Fruit fly (Drosophila melanogaster) whole organism, embryonic: ENCODE measurements around the gene CG17187.

Experiments
- Atf3 ChIP-seq: fragments of 200-800 bp; sonication (Bioruptor generic); optimal IDR thresholded peaks from 3 replicates; lab custom pipeline; 2016; ENCODE audit warnings: missing biosample characterization, missing genetic modification characterization
- CG10274 ChIP-seq: fragments of 200-800 bp; sonication (Bioruptor generic); optimal IDR thresholded peaks from 3 replicates; lab custom pipeline; 2017; ENCODE audit warnings: missing biosample characterization, mild to moderate bottlenecking, missing genetic modification characterization
- CG10543 ChIP-seq: fragments of 200-800 bp; sonication (Bioruptor generic); optimal IDR thresholded peaks from 3 replicates; lab custom pipeline; 2017; ENCODE audit warnings: missing biosample characterization, mild to moderate bottlenecking, missing genetic modification characterization, moderate library complexity
- CG11695 ChIP-seq: fragments of 200-800 bp; sonication (Bioruptor generic); IDR thresholded peaks from 3 replicates; pipeline ENCODE4 v1.3.6; 2022; ENCODE audit warnings: missing biosample characterization, missing genetic modification characterization
- CG12299 ChIP-seq: fragments of 200-800 bp; sonication (Bioruptor generic); optimal IDR thresholded peaks from 2 replicates; lab custom pipeline; 2018; ENCODE audit warnings: missing biosample characterization, mild to moderate bottlenecking, missing genetic modification characterization
- CG12942 ChIP-seq: fragments of 200-800 bp; sonication (Bioruptor generic); optimal IDR thresholded peaks from 3 replicates; lab custom pipeline; 2016; ENCODE audit warnings: missing biosample characterization, missing genetic modification characterization
- CG13123 ChIP-seq: fragments of 200-800 bp; sonication (Bioruptor generic); optimal IDR thresholded peaks from 2 replicates; lab custom pipeline; 2016; ENCODE audit warnings: missing biosample characterization, missing genetic modification characterization
- CG14050 ChIP-seq: fragments of 200-800 bp; sonication (Bioruptor generic); IDR thresholded peaks from 3 replicates; pipeline ENCODE4 v1.3.6; 2022; ENCODE audit warnings: missing biosample characterization, missing genetic modification characterization
- CG14710 ChIP-seq: fragments of 200-800 bp; sonication (Bioruptor generic); optimal IDR thresholded peaks from 3 replicates; lab custom pipeline; 2019; ENCODE audit warnings: missing biosample characterization, mild to moderate bottlenecking, missing genetic modification characterization, moderate library complexity
- CG15073 ChIP-seq: fragments of 200-800 bp; sonication (Bioruptor generic); optimal IDR thresholded peaks from 2 replicates; lab custom pipeline; 2016; ENCODE audit warnings: missing biosample characterization, missing genetic modification characterization
- CG17802 ChIP-seq: fragments of 200-800 bp; sonication (Bioruptor generic); optimal IDR thresholded peaks from 2 replicates; lab custom pipeline; 2018; ENCODE audit warnings: missing biosample characterization, mild to moderate bottlenecking, missing genetic modification characterization, moderate library complexity
- CG1792 ChIP-seq: fragments of 200-800 bp; sonication (Bioruptor generic); optimal IDR thresholded peaks from 2 replicates; lab custom pipeline; 2016; ENCODE audit warnings: missing biosample characterization, missing genetic modification characterization
- CG18476 ChIP-seq: fragments of 200-800 bp; sonication (Bioruptor generic); optimal IDR thresholded peaks from 2 replicates; lab custom pipeline; 2016; ENCODE audit warnings: missing biosample characterization, mild to moderate bottlenecking, missing genetic modification characterization
- CG31365 ChIP-seq: fragments of 200-800 bp; sonication (Bioruptor generic); optimal IDR thresholded peaks from 2 replicates; lab custom pipeline; 2018; ENCODE audit warnings: missing biosample characterization, mild to moderate bottlenecking, missing genetic modification characterization
- CG3838 ChIP-seq: fragments of 200-800 bp; sonication (Bioruptor generic); optimal IDR thresholded peaks from 3 replicates; lab custom pipeline; 2016; ENCODE audit warnings: missing biosample characterization, missing genetic modification characterization
- CG6272 ChIP-seq: fragments of 200-800 bp; sonication (Bioruptor generic); IDR thresholded peaks from 2 replicates; pipeline ENCODE4 v1.3.6; 2022; ENCODE audit warnings: missing biosample characterization, missing genetic modification characterization
- CG6654 ChIP-seq: fragments of 200-800 bp; sonication (Bioruptor generic); optimal IDR thresholded peaks from 2 replicates; lab custom pipeline; 2017; ENCODE audit warnings: missing biosample characterization, mild to moderate bottlenecking, missing genetic modification characterization
- CG6689 ChIP-seq: fragments of 200-800 bp; sonication (Bioruptor generic); IDR thresholded peaks from 2 replicates; pipeline ENCODE4 v1.3.6; 2022; ENCODE audit warnings: missing biosample characterization, missing genetic modification characterization
- CG6791 ChIP-seq: fragments of 200-800 bp; sonication (Bioruptor generic); IDR thresholded peaks from 3 replicates; pipeline ENCODE4 v1.3.6; 2022; ENCODE audit warnings: missing biosample characterization, missing genetic modification characterization; ENCODE audit not compliant: partially characterized antibody
- CG8924 ChIP-seq: fragments of 200-800 bp; optimal IDR thresholded peaks from 3 replicates; lab custom pipeline; 2019; ENCODE audit warnings: missing biosample characterization, mild to moderate bottlenecking, missing genetic modification characterization, moderate library complexity
- Dbx ChIP-seq: fragments of 200-800 bp; sonication (Bioruptor generic); IDR thresholded peaks from 3 replicates; pipeline ENCODE4 v1.3.6; 2022; ENCODE audit warnings: missing biosample characterization, missing genetic modification characterization
- Ets97D ChIP-seq: fragments of 200-800 bp; sonication (Bioruptor generic); optimal IDR thresholded peaks from 3 replicates; lab custom pipeline; 2016; ENCODE audit warnings: missing biosample characterization, missing genetic modification characterization
- Fer2 ChIP-seq: fragments of 200-800 bp; sonication (Bioruptor generic); optimal IDR thresholded peaks from 2 replicates; lab custom pipeline; 2018; ENCODE audit warnings: missing biosample characterization, mild to moderate bottlenecking, missing genetic modification characterization, moderate library complexity
- Lim3 ChIP-seq: fragments of 200-800 bp; sonication (Bioruptor generic); IDR thresholded peaks from 2 replicates; pipeline ENCODE4 v1.3.6; 2022; ENCODE audit warnings: missing biosample characterization, missing genetic modification characterization
- MESR4 ChIP-seq: fragments of 200-800 bp; sonication (Bioruptor generic); optimal IDR thresholded peaks from 2 replicates; lab custom pipeline; 2018; ENCODE audit warnings: missing biosample characterization, mild to moderate bottlenecking, missing genetic modification characterization, moderate library complexity
- Mes4 ChIP-seq: fragments of 200-800 bp; sonication (Bioruptor generic); optimal IDR thresholded peaks from 2 replicates; lab custom pipeline; 2016; ENCODE audit warnings: missing biosample characterization, missing genetic modification characterization
- Neu2 ChIP-seq: fragments of 200-800 bp; sonication (Bioruptor generic); optimal IDR thresholded peaks from 3 replicates; lab custom pipeline; 2016; ENCODE audit warnings: missing biosample characterization, missing genetic modification characterization, borderline replicate concordance
- ap ChIP-seq: fragments of 200-800 bp; sonication (Bioruptor generic); IDR thresholded peaks from 2 replicates; pipeline ENCODE4 v1.3.6; 2022; ENCODE audit warnings: missing biosample characterization, missing genetic modification characterization
- cwo ChIP-seq: fragments of 200-800 bp; sonication (Bioruptor generic); optimal IDR thresholded peaks from 3 replicates; lab custom pipeline; 2017; ENCODE audit warnings: missing biosample characterization, missing genetic modification characterization, mild to moderate bottlenecking, moderate library complexity, missing genetic modification reagents
- danr ChIP-seq: fragments of 200-800 bp; sonication (Bioruptor generic); IDR thresholded peaks from 2 replicates; pipeline ENCODE4 v1.3.6; 2022; ENCODE audit warnings: missing biosample characterization, missing genetic modification characterization
- fru ChIP-seq: fragments of >200 bp; optimal IDR thresholded peaks from 2 replicates; lab custom pipeline; 2017
- fu2 ChIP-seq: fragments of 200-800 bp; sonication (Bioruptor generic); optimal IDR thresholded peaks from 2 replicates; lab custom pipeline; 2016; ENCODE audit warnings: missing biosample characterization, missing genetic modification characterization
- grau ChIP-seq: fragments of 200-800 bp; optimal IDR thresholded peaks from 3 replicates; lab custom pipeline; 2019; ENCODE audit warnings: missing biosample characterization, mild to moderate bottlenecking, missing genetic modification characterization, moderate library complexity
- gsb-n ChIP-seq: fragments of 200-800 bp; sonication (Bioruptor generic); optimal IDR thresholded peaks from 3 replicates; lab custom pipeline; 2018; ENCODE audit warnings: missing biosample characterization, mild to moderate bottlenecking, missing genetic modification characterization
- kah ChIP-seq: fragments of 200-800 bp; sonication (Bioruptor generic); optimal IDR thresholded peaks from 2 replicates; lab custom pipeline; 2018; ENCODE audit warnings: missing biosample characterization, mild to moderate bottlenecking, missing genetic modification characterization
- ken ChIP-seq: fragments of 200-800 bp; sonication (Bioruptor generic); IDR thresholded peaks from 3 replicates; pipeline ENCODE4 v1.3.6; 2022; ENCODE audit warnings: missing biosample characterization, missing genetic modification characterization
- mam ChIP-seq: fragments of 200-800 bp; sonication (Bioruptor generic); optimal IDR thresholded peaks from 3 replicates; lab custom pipeline; 2016; ENCODE audit warnings: missing biosample characterization, missing genetic modification characterization
- mirr ChIP-seq: fragments of 200-800 bp; sonication (Bioruptor generic); optimal IDR thresholded peaks from 3 replicates; lab custom pipeline; 2018; ENCODE audit warnings: missing biosample characterization, mild to moderate bottlenecking, missing genetic modification characterization
- onecut ChIP-seq: fragments of 200-800 bp; sonication (Bioruptor generic); IDR thresholded peaks from 2 replicates; pipeline ENCODE4 v1.3.6; 2022; ENCODE audit warnings: missing biosample characterization, missing genetic modification characterization
- pb ChIP-seq: fragments of 200-800 bp; sonication (Bioruptor generic); optimal IDR thresholded peaks from 3 replicates; lab custom pipeline; 2016; ENCODE audit warnings: missing biosample characterization, missing genetic modification characterization
- pnt ChIP-seq: fragments of 200-800 bp; sonication (Bioruptor generic); optimal IDR thresholded peaks from 3 replicates; lab custom pipeline; 2016; ENCODE audit warnings: missing biosample characterization, missing genetic modification characterization
- psq ChIP-seq: fragments of 200-800 bp; sonication (Bioruptor generic); optimal IDR thresholded peaks from 2 replicates; lab custom pipeline; 2017; ENCODE audit warnings: missing biosample characterization, missing genetic modification characterization
- scrt ChIP-seq: fragments of 200-800 bp; sonication (Bioruptor generic); optimal IDR thresholded peaks from 2 replicates; lab custom pipeline; 2018; ENCODE audit warnings: missing biosample characterization, mild to moderate bottlenecking, missing genetic modification characterization, moderate library complexity
- sens-2 ChIP-seq: fragments of 200-800 bp; sonication (Bioruptor generic); IDR thresholded peaks from 2 replicates; pipeline ENCODE4 v1.3.6; 2022; ENCODE audit warnings: missing biosample characterization, missing genetic modification characterization
- sima ChIP-seq: fragments of 200-800 bp; sonication (Bioruptor generic); optimal IDR thresholded peaks from 2 replicates; lab custom pipeline; 2016; ENCODE audit warnings: missing biosample characterization, missing genetic modification characterization
- sisA ChIP-seq: fragments of 200-800 bp; sonication (Bioruptor generic); IDR thresholded peaks from 2 replicates; pipeline ENCODE4 v1.3.6; 2022; ENCODE audit warnings: missing biosample characterization, missing genetic modification characterization
- ssp ChIP-seq: fragments of 200-800 bp; sonication (Bioruptor generic); IDR thresholded peaks from 2 replicates; pipeline ENCODE4 v1.3.6; 2022; ENCODE audit warnings: missing biosample characterization, missing genetic modification characterization
- stwl ChIP-seq: fragments of 200-800 bp; sonication (Bioruptor generic); optimal IDR thresholded peaks from 3 replicates; lab custom pipeline; 2018; ENCODE audit warnings: missing biosample characterization, mild to moderate bottlenecking, missing genetic modification characterization, moderate library complexity
- tgo ChIP-seq: fragments of 200-800 bp; sonication (Bioruptor generic); IDR thresholded peaks from 3 replicates; pipeline ENCODE4 v1.3.6; 2022; ENCODE audit warnings: missing biosample characterization, missing genetic modification characterization
- wor ChIP-seq: fragments of 200-800 bp; sonication (Bioruptor generic); IDR thresholded peaks from 2 replicates; pipeline ENCODE4 v1.3.6; 2022; ENCODE audit warnings: missing biosample characterization, missing genetic modification characterization
- yki ChIP-seq: fragments of >200 bp; optimal IDR thresholded peaks from 3 replicates; lab custom pipeline; 2018
- zf30C ChIP-seq: fragments of 200-800 bp; sonication (Bioruptor generic); optimal IDR thresholded peaks from 3 replicates; lab custom pipeline; 2018; ENCODE audit warnings: missing biosample characterization, mild to moderate bottlenecking, missing genetic modification characterization
- zfh2 ChIP-seq: fragments of 200-800 bp; sonication (Bioruptor generic); optimal IDR thresholded peaks from 2 replicates; lab custom pipeline; 2016; ENCODE audit warnings: missing biosample characterization, missing genetic modification characterization

Gene CG17187

DNA sequence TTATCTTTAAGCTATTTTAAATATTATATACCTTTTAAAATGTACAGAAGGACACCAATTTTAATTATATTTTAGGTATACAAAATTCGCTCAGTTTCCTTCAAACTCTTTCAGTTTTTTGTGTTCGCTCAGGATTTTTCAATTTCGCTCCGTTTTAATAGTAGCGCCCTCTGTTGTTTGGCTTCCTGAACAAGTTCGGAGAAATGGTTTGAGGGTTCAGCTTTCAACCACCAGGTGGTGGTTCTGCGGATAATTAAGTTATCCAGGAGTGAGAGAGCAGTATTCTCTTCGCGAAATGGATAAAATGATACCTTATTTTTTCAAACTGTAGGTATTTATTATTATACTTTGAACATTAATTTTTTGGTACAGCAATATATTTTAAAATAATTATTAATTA is 37.3 kb upstream of the CG17187 start (continued):
- peak; percentile 66 for TF ChIP-seq Atf3 (GFP tag; lab: Kevin White, UChicago)
- TF ChIP-seq CG12942 (GFP tag; lab: Kevin White, UChicago): peak; percentile 6
- no peak for TF ChIP-seq CG3838 (GFP tag; lab: Kevin White, UChicago)
- TF ChIP-seq gsb-n (tag; lab: Kevin White, UChicago): peak; percentile 72
- no peak for TF ChIP-seq CG15073
- peak; percentile 21 for TF ChIP-seq CG8924 (tag; lab: Kevin White, UChicago)
- no peak for TF ChIP-seq CG12299
- no peak for TF ChIP-seq CG11695
- TF ChIP-seq CG18476 (GFP tag; lab: Kevin White, UChicago): peak; percentile 32
- no peak for TF ChIP-seq CG14710 (tag; lab: Kevin White, UChicago)
- TF ChIP-seq CG10543 (GFP tag; lab: Kevin White, UChicago): no peak
- TF ChIP-seq CG6272 (GFP tag; lab: Robert Waterston, UW): no peak
- peak; percentile 73 for TF ChIP-seq kah (GFP tag; lab: Kevin White, UChicago)
- TF ChIP-seq Dbx (GFP tag; lab: Robert Waterston, UW): no peak
- no peak for TF ChIP-seq Lim3
- TF ChIP-seq zf30C: peak; percentile 35
- TF ChIP-seq CG10274: peak; percentile 14
- peak; percentile 30; the same call in 1 of the 3 replicates for TF ChIP-seq ken (GFP tag; lab: Robert Waterston, UW)
- TF ChIP-seq danr: no peak
- no peak for TF ChIP-seq mirr (GFP tag; lab: Kevin White, UChicago)
- no peak for TF ChIP-seq CG6791 (GFP tag; lab: Robert Waterston, UW)
- no peak for TF ChIP-seq grau
- peak; percentile 52 for TF ChIP-seq scrt (GFP tag; lab: Kevin White, UChicago)
- TF ChIP-seq MESR4 (GFP tag; lab: Kevin White, UChicago): no peak
- no peak for TF ChIP-seq CG1792 (GFP tag; lab: Kevin White, UChicago)
- TF ChIP-seq sisA (GFP tag; lab: Robert Waterston, UW): no peak
- no peak for TF ChIP-seq psq
- peak; percentile 82 for TF ChIP-seq onecut (GFP tag; lab: Robert Waterston, UW)
- TF ChIP-seq tgo (GFP tag; lab: Robert Waterston, UW): peak; percentile 29; the same call in 1 of the 3 replicates
- TF ChIP-seq stwl: peak; percentile 87
- no peak for TF ChIP-seq zfh2 (GFP tag; lab: Kevin White, UChicago)
- TF ChIP-seq ssp (GFP tag; lab: Robert Waterston, UW): no peak
- peak; percentile 8 for TF ChIP-seq pnt
- no peak for TF ChIP-seq Neu2
- peak; percentile 40; the same call in 1 of the 2 replicates for TF ChIP-seq CG6689 (GFP tag; lab: Robert Waterston, UW)
- TF ChIP-seq CG17802: peak; percentile 73
- TF ChIP-seq Fer2: peak; percentile 45
- peak; percentile 45 for TF ChIP-seq CG31365 (tag; lab: Kevin White, UChicago)
- no peak for TF ChIP-seq sima
- no peak for TF ChIP-seq yki
- TF ChIP-seq fu2 (GFP tag; lab: Kevin White, UChicago): no peak
- TF ChIP-seq wor (GFP tag; lab: Robert Waterston, UW): no peak
- TF ChIP-seq CG14050: no peak
- no peak for TF ChIP-seq fru (lab: Kevin White, UChicago)
- peak; percentile 65 for TF ChIP-seq Mes4 (GFP tag; lab: Kevin White, UChicago)
- no peak for TF ChIP-seq Ets97D
- peak; percentile 68 for TF ChIP-seq sens-2 (GFP tag; lab: Robert Waterston, UW)
- no peak for TF ChIP-seq ap (GFP tag; lab: Robert Waterston, UW)
- TF ChIP-seq CG13123: no peak
- TF ChIP-seq cwo (GFP tag; lab: Kevin White, UChicago): no peak
- TF ChIP-seq mam (GFP tag; lab: Kevin White, UChicago): peak; percentile 10
- TF ChIP-seq CG6654 (GFP tag; lab: Kevin White, UChicago): peak; percentile 71
- TF ChIP-seq pb (GFP tag; lab: Kevin White, UChicago): peak; percentile 85
